Worm (Caenorhabditis elegans) whole organism, early embryonic: ENCODE results near the gene xol-1.

ENCODE experiments used
- F13C5.2 ChIP-seq: sonication (generic microtip); optimal IDR thresholded peaks from 2 replicates; lab custom pipeline; 2017; ENCODE audit warnings: mild to moderate bottlenecking, missing genetic modification characterization, inconsistent platforms, missing compliant biosample characterization
- aly-1 ChIP-seq: sonication (generic microtip); optimal IDR thresholded peaks from 2 replicates; lab custom pipeline; 2016; ENCODE audit warnings: missing genetic modification characterization, missing compliant biosample characterization
- ama-1 ChIP-seq: fragments of 150-350 bp; optimal IDR thresholded peaks from 2 replicates; lab custom pipeline; 2014
- ceh-13 ChIP-seq: fragments of 200-800 bp; sonication (Bioruptor generic); optimal IDR thresholded peaks from 2 replicates; lab custom pipeline; 2018; ENCODE audit warnings: mild to moderate bottlenecking, missing genetic modification characterization, missing compliant biosample characterization
- ceh-36 ChIP-seq: sonication (generic microtip); optimal IDR thresholded peaks from 2 replicates; lab custom pipeline; 2016; ENCODE audit warnings: missing genetic modification characterization, inconsistent platforms, missing compliant biosample characterization
- flt-1 ChIP-seq: fragments of 200-800 bp; sonication (Bioruptor generic); IDR thresholded peaks from 2 replicates; pipeline ENCODE4 v1.3.6; 2022; ENCODE audit warnings: missing genetic modification characterization, missing compliant biosample characterization
- hmg-4 ChIP-seq: fragments of 200-800 bp; sonication (Bioruptor generic); optimal IDR thresholded peaks from 2 replicates; lab custom pipeline; 2018; ENCODE audit warnings: mild to moderate bottlenecking, missing genetic modification characterization, missing compliant biosample characterization
- hnd-1 ChIP-seq: sonication (generic microtip); optimal IDR thresholded peaks from 2 replicates; lab custom pipeline; 2016; ENCODE audit warnings: missing genetic modification characterization, missing compliant biosample characterization
- sea-1 ChIP-seq: fragments of 200-800 bp; sonication (Bioruptor generic); conservative IDR thresholded peaks from 2 replicates; pipeline ENCODE4 v1.3.6; 2022; ENCODE audit warnings: missing genetic modification characterization, missing compliant biosample characterization
- tbx-11 ChIP-seq: fragments of 200-800 bp; sonication (Bioruptor generic); IDR thresholded peaks from 2 replicates; pipeline ENCODE4 v1.3.6; 2022; ENCODE audit warnings: missing genetic modification characterization, missing compliant biosample characterization

- TF ChIP-seq ama-1 (lab: Kevin White, UChicago): no peak
- TF ChIP-seq sea-1: no peak
- no peak for TF ChIP-seq tbx-11 (GFP tag; lab: Robert Waterston, UW)
- no peak for TF ChIP-seq hmg-4 (GFP tag; lab: Kevin White, UChicago)
- no peak for TF ChIP-seq flt-1
- no peak for TF ChIP-seq ceh-13
- no peak for TF ChIP-seq hnd-1 (tag; lab: Kevin White, UChicago)
- TF ChIP-seq ceh-36 (tag; lab: Kevin White, UChicago): no peak
- no peak for TF ChIP-seq aly-1 (tag; lab: Kevin White, UChicago)
- no peak for TF ChIP-seq F13C5.2 (tag; lab: Kevin White, UChicago)
These were observed 35.1 kb upstream of the xol-1 start for ce11 chrX:8005967-8006366.
